Fruit fly (Drosophila melanogaster) Kc167 (cell line): ENCODE data around the gene Elp3.

Experiments used
- h ChIP-seq: fragments of >200 bp; optimal IDR thresholded peaks from 3 replicates; lab custom pipeline; 2018; ENCODE audit warnings: missing external identifiers
- psq ChIP-seq: fragments of >200 bp; optimal IDR thresholded peaks from 2 replicates; lab custom pipeline; 2017; ENCODE audit warnings: missing external identifiers
- ttk ChIP-seq: sonication (Bioruptor generic); optimal IDR thresholded peaks from 2 replicates; lab custom pipeline; 2017; ENCODE audit warnings: missing external identifiers

- TF ChIP-seq ttk (lab: Kevin White, UChicago) (no peak), psq (lab: Kevin White, UChicago) (no peak), h (lab: Kevin White, UChicago) (no peak)
Observed at dm6 chr2L:4452798-4453197, 8.3 kb downstream of the Elp3 start, which contains the start of gene CG15439.
